Fruit fly (Drosophila melanogaster) whole organism, embryonic: Measurements from ENCODE around the gene CG13659.

Experiments used
- ATbp ChIP-seq: fragments of 200-800 bp; sonication (Bioruptor generic); optimal IDR thresholded peaks from 2 replicates; lab custom pipeline; 2017; ENCODE audit warnings: missing biosample characterization, mild to moderate bottlenecking, missing genetic modification characterization, missing genetic modification reagents
- CG10321 ChIP-seq: fragments of 200-800 bp; sonication (Bioruptor generic); IDR thresholded peaks from 2 replicates; pipeline ENCODE4 v1.3.6; 2022; ENCODE audit warnings: missing biosample characterization, missing genetic modification characterization
- CG10431 ChIP-seq: fragments of 200-800 bp; sonication (Bioruptor generic); optimal IDR thresholded peaks from 3 replicates; lab custom pipeline; 2018; ENCODE audit warnings: missing biosample characterization, mild to moderate bottlenecking, missing genetic modification characterization
- CG11093 ChIP-seq: fragments of 200-800 bp; sonication (Bioruptor generic); IDR thresholded peaks from 3 replicates; pipeline ENCODE4 v1.3.6; 2022; ENCODE audit warnings: missing biosample characterization, missing genetic modification characterization
- CG11504 ChIP-seq: fragments of 200-800 bp; sonication (Bioruptor generic); optimal IDR thresholded peaks from 3 replicates; lab custom pipeline; 2019; ENCODE audit warnings: missing biosample characterization, mild to moderate bottlenecking, missing genetic modification characterization, moderate library complexity
- CG12219 ChIP-seq: fragments of 200-800 bp; sonication (Bioruptor generic); optimal IDR thresholded peaks from 3 replicates; lab custom pipeline; 2018; ENCODE audit warnings: missing biosample characterization, mild to moderate bottlenecking, missing genetic modification characterization
- CG12236 ChIP-seq: fragments of 200-800 bp; sonication (Bioruptor generic); optimal IDR thresholded peaks from 2 replicates; lab custom pipeline; 2016; ENCODE audit warnings: missing biosample characterization, missing genetic modification characterization
- CG13123 ChIP-seq: fragments of 200-800 bp; sonication (Bioruptor generic); optimal IDR thresholded peaks from 2 replicates; lab custom pipeline; 2016; ENCODE audit warnings: missing biosample characterization, missing genetic modification characterization
- CG13287 ChIP-seq: fragments of 200-800 bp; sonication (Bioruptor generic); IDR thresholded peaks from 2 replicates; pipeline ENCODE4 v1.3.6; 2022; ENCODE audit warnings: missing biosample characterization, missing genetic modification characterization; ENCODE audit not compliant: partially characterized antibody
- CG18619 ChIP-seq: fragments of 200-800 bp; sonication (Bioruptor generic); optimal IDR thresholded peaks from 3 replicates; lab custom pipeline; 2017; ENCODE audit warnings: missing biosample characterization, mild to moderate bottlenecking, missing genetic modification characterization
- CG30020 ChIP-seq: fragments of 200-800 bp; optimal IDR thresholded peaks from 2 replicates; lab custom pipeline; 2019; ENCODE audit warnings: missing biosample characterization, mild to moderate bottlenecking, missing genetic modification characterization, moderate library complexity
- CG31224 ChIP-seq: fragments of 200-800 bp; sonication (Bioruptor generic); IDR thresholded peaks from 2 replicates; pipeline ENCODE4 v1.3.6; 2022; ENCODE audit warnings: missing biosample characterization, missing genetic modification characterization
- CG3726 ChIP-seq: fragments of 200-800 bp; sonication (Bioruptor generic); IDR thresholded peaks from 3 replicates; pipeline ENCODE4, ENCODE4 v1.3.6; 2022; ENCODE audit warnings: missing biosample characterization, missing genetic modification characterization
- CG4404 ChIP-seq: fragments of 200-800 bp; sonication (Bioruptor generic); IDR thresholded peaks from 2 replicates; pipeline ENCODE4 v1.3.6; 2022; ENCODE audit warnings: missing biosample characterization, missing genetic modification characterization
- CG5953 ChIP-seq: fragments of 200-800 bp; sonication (Bioruptor generic); IDR thresholded peaks from 2 replicates; pipeline ENCODE4 v1.3.6; 2022; ENCODE audit warnings: missing biosample characterization, missing genetic modification characterization
- CG6175 ChIP-seq: fragments of 200-800 bp; sonication (Bioruptor generic); IDR thresholded peaks from 3 replicates; pipeline ENCODE4 v1.3.6; 2022; ENCODE audit warnings: missing biosample characterization, missing genetic modification characterization
- CG6791 ChIP-seq: fragments of 200-800 bp; sonication (Bioruptor generic); IDR thresholded peaks from 3 replicates; pipeline ENCODE4 v1.3.6; 2022; ENCODE audit warnings: missing biosample characterization, missing genetic modification characterization; ENCODE audit not compliant: partially characterized antibody
- CG8089 ChIP-seq: fragments of 200-800 bp; sonication (Bioruptor generic); optimal IDR thresholded peaks from 3 replicates; lab custom pipeline; 2016; ENCODE audit warnings: missing biosample characterization, missing genetic modification characterization
- CG8478 ChIP-seq: fragments of >200 bp; optimal IDR thresholded peaks from 2 replicates; lab custom pipeline; 2018
- CHES-1-like ChIP-seq: fragments of 200-800 bp; sonication (Bioruptor generic); optimal IDR thresholded peaks from 2 replicates; lab custom pipeline; 2016; ENCODE audit warnings: missing biosample characterization, missing genetic modification characterization
- D19A ChIP-seq: fragments of 200-800 bp; optimal IDR thresholded peaks from 3 replicates; lab custom pipeline; 2019; ENCODE audit warnings: missing biosample characterization, mild to moderate bottlenecking, missing genetic modification characterization, moderate library complexity
- Dek ChIP-seq: fragments of 200-800 bp; sonication (Bioruptor generic); optimal IDR thresholded peaks from 3 replicates; lab custom pipeline; 2019; ENCODE audit warnings: missing biosample characterization, mild to moderate bottlenecking, missing genetic modification characterization, moderate library complexity
- HLHmδ ChIP-seq: fragments of 200-800 bp; sonication (Bioruptor generic); optimal IDR thresholded peaks from 2 replicates; lab custom pipeline; 2018; ENCODE audit warnings: missing biosample characterization, mild to moderate bottlenecking, missing genetic modification characterization, moderate library complexity
- Jarid2 ChIP-seq: fragments of 200-800 bp; sonication (Bioruptor generic); optimal IDR thresholded peaks from 3 replicates; lab custom pipeline; 2017; ENCODE audit warnings: mild to moderate bottlenecking, missing biosample characterization, missing genetic modification reagents, missing genetic modification characterization
- Myb ChIP-seq: fragments of 200-800 bp; sonication (Bioruptor generic); optimal IDR thresholded peaks from 2 replicates; lab custom pipeline; 2016; ENCODE audit warnings: missing biosample characterization, missing genetic modification characterization
- NfI ChIP-seq: fragments of 200-800 bp; sonication (Bioruptor generic); optimal IDR thresholded peaks from 3 replicates; lab custom pipeline; 2018; ENCODE audit warnings: missing biosample characterization, mild to moderate bottlenecking, missing genetic modification characterization, moderate library complexity
- Opbp ChIP-seq: fragments of 200-800 bp; sonication (Bioruptor generic); IDR thresholded peaks from 3 replicates; pipeline ENCODE4 v1.3.6; 2022; ENCODE audit warnings: missing biosample characterization, missing genetic modification characterization; ENCODE audit not compliant: partially characterized antibody
- Ravus ChIP-seq: fragments of 200-800 bp; sonication (Bioruptor generic); IDR thresholded peaks from 2 replicates; pipeline ENCODE4 v1.3.6; 2022; ENCODE audit warnings: missing biosample characterization, missing genetic modification characterization
- Rx ChIP-seq: fragments of 200-800 bp; sonication (Bioruptor generic); IDR thresholded peaks from 2 replicates; pipeline ENCODE4 v1.3.6; 2022; ENCODE audit warnings: missing biosample characterization, missing genetic modification characterization
- Sox102F ChIP-seq: fragments of 200-800 bp; sonication (Bioruptor generic); optimal IDR thresholded peaks from 2 replicates; lab custom pipeline; 2018; ENCODE audit warnings: missing biosample characterization, mild to moderate bottlenecking, missing genetic modification characterization, moderate library complexity
- Sry-β ChIP-seq: fragments of 200-800 bp; sonication (Bioruptor generic); optimal IDR thresholded peaks from 2 replicates; lab custom pipeline; 2018; ENCODE audit warnings: missing biosample characterization, mild to moderate bottlenecking, missing genetic modification characterization, moderate library complexity
- Taf1 ChIP-seq: fragments of 200-800 bp; sonication (Bioruptor generic); IDR thresholded peaks from 2 replicates; pipeline ENCODE4 v1.3.6; 2022; ENCODE audit warnings: missing biosample characterization, missing genetic modification characterization
- cad ChIP-seq: fragments of >200 bp; optimal IDR thresholded peaks from 2 replicates; lab custom pipeline; 2017; ENCODE audit warnings: missing biosample characterization, missing genetic modification characterization
- crc ChIP-seq: fragments of 200-800 bp; sonication (Bioruptor generic); optimal IDR thresholded peaks from 2 replicates; lab custom pipeline; 2016; ENCODE audit warnings: missing biosample characterization, missing genetic modification characterization
- dan ChIP-seq: fragments of 200-800 bp; sonication (Bioruptor generic); IDR thresholded peaks from 2 replicates; pipeline ENCODE4 v1.3.6; 2022; ENCODE audit warnings: missing biosample characterization, missing genetic modification characterization
- ems ChIP-seq: fragments of 200-800 bp; sonication (Bioruptor generic); optimal IDR thresholded peaks from 3 replicates; lab custom pipeline; 2016; ENCODE audit warnings: missing biosample characterization, missing genetic modification characterization
- exex ChIP-seq: fragments of 200-800 bp; sonication (Bioruptor generic); optimal IDR thresholded peaks from 4 replicates; lab custom pipeline; 2018; ENCODE audit warnings: missing biosample characterization, mild to moderate bottlenecking, missing genetic modification characterization, moderate library complexity
- fd96Cb ChIP-seq: fragments of 200-800 bp; sonication (Bioruptor generic); optimal IDR thresholded peaks from 2 replicates; lab custom pipeline; 2018; ENCODE audit warnings: missing biosample characterization, mild to moderate bottlenecking, missing genetic modification characterization, moderate library complexity
- fu2 ChIP-seq: fragments of 200-800 bp; sonication (Bioruptor generic); optimal IDR thresholded peaks from 2 replicates; lab custom pipeline; 2016; ENCODE audit warnings: missing biosample characterization, missing genetic modification characterization
- grau ChIP-seq: fragments of 200-800 bp; optimal IDR thresholded peaks from 3 replicates; lab custom pipeline; 2019; ENCODE audit warnings: missing biosample characterization, mild to moderate bottlenecking, missing genetic modification characterization, moderate library complexity
- ham ChIP-seq: fragments of 200-800 bp; sonication (Bioruptor generic); IDR thresholded peaks from 2 replicates; pipeline ENCODE4 v1.3.6; 2022; ENCODE audit warnings: missing biosample characterization, missing genetic modification characterization
- jigr1 ChIP-seq: fragments of 200-800 bp; sonication (Bioruptor generic); IDR thresholded peaks from 3 replicates; pipeline ENCODE4 v1.3.6; 2022; ENCODE audit warnings: missing biosample characterization, missing genetic modification characterization
- kay ChIP-seq: fragments of 200-800 bp; sonication (Bioruptor generic); optimal IDR thresholded peaks from 2 replicates; lab custom pipeline; 2016; ENCODE audit warnings: missing biosample characterization, missing genetic modification characterization
- lmd ChIP-seq: fragments of 200-800 bp; sonication (Bioruptor generic); IDR thresholded peaks from 2 replicates; pipeline ENCODE4 v1.3.6; 2022; ENCODE audit warnings: missing biosample characterization, missing genetic modification characterization
- pzg ChIP-seq: fragments of 200-800 bp; sonication (Bioruptor generic); optimal IDR thresholded peaks from 3 replicates; lab custom pipeline; 2018; ENCODE audit warnings: missing biosample characterization, mild to moderate bottlenecking, missing genetic modification characterization, moderate library complexity
- run ChIP-seq: fragments of 200-800 bp; sonication (Bioruptor generic); optimal IDR thresholded peaks from 3 replicates; lab custom pipeline; 2018; ENCODE audit warnings: missing biosample characterization, mild to moderate bottlenecking, missing genetic modification characterization
- sc ChIP-seq, 3 experiments: fragments of >200 bp in 2 of 3; fragments of 200-800 bp in 1 of 3; sonication (Bioruptor generic) in 1 of 3; optimal IDR thresholded peaks; 2 replicates in 2 of 3; 3 replicates in 1 of 3; lab custom pipeline; 2017; ENCODE audit warnings: mild to moderate bottlenecking in 1 of 3, missing biosample characterization in 1 of 3, missing genetic modification characterization in 1 of 3, missing genetic modification reagents in 1 of 3
- sisA ChIP-seq: fragments of 200-800 bp; sonication (Bioruptor generic); IDR thresholded peaks from 2 replicates; pipeline ENCODE4 v1.3.6; 2022; ENCODE audit warnings: missing biosample characterization, missing genetic modification characterization
- tll ChIP-seq, 2 experiments: fragments of 200-800 bp in 1 of 2; fragments of >200 bp in 1 of 2; sonication (Bioruptor generic) in 1 of 2; optimal IDR thresholded peaks; 2 replicates each; lab custom pipeline; 2017 to 2019; ENCODE audit warnings: missing biosample characterization in 2 of 2, missing genetic modification characterization in 2 of 2, mild to moderate bottlenecking in 1 of 2, moderate library complexity in 1 of 2
- trem ChIP-seq: fragments of 200-800 bp; optimal IDR thresholded peaks from 3 replicates; lab custom pipeline; 2019; ENCODE audit warnings: missing biosample characterization, mild to moderate bottlenecking, missing genetic modification characterization, moderate library complexity
- yki ChIP-seq: fragments of >200 bp; optimal IDR thresholded peaks from 3 replicates; lab custom pipeline; 2018
- zfh1 ChIP-seq: fragments of 200-800 bp; sonication (Bioruptor generic); IDR thresholded peaks from 3 replicates; pipeline ENCODE4 v1.3.6; 2022; ENCODE audit warnings: missing biosample characterization, missing genetic modification characterization

CG13659 gene

DNA sequence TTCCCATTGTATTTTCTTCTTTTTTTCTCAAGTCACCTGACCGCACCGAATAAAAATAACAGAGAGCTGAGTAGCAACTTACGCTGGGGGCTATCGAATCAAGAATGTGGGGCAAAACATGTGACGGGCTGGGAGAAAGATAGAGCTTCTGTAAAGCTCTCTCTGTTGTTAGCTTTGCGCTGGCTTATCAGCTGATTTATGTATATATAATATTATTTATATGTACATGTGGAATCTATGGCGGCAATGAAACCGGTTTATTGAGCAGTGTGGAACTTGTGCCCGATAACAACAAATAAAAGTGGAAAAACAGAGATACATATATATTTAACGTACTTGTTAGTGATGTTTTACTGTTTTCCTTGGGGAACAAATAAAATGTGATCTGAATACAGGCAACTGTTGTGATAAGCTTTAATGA is 7.8 kb upstream of the CG13659 start, which contains the start of gene CG31098 (continued):
- TF ChIP-seq fd96Cb (tag; lab: Kevin White, UChicago), result no peak
- TF ChIP-seq Sox102F (GFP tag; lab: Kevin White, UChicago), result no peak
- no peak for TF ChIP-seq Opbp (GFP tag; lab: Robert Waterston, UW)
- TF ChIP-seq CG11504 (tag; lab: Kevin White, UChicago), result no peak
- TF ChIP-seq D19A (tag; lab: Kevin White, UChicago), result no peak
- no peak for TF ChIP-seq sisA (GFP tag; lab: Robert Waterston, UW)
- TF ChIP-seq fu2 (GFP tag; lab: Kevin White, UChicago), result no peak
- TF ChIP-seq CG3726 (GFP tag; lab: Robert Waterston, UW), result no peak
- TF ChIP-seq CG31224 (GFP tag; lab: Robert Waterston, UW), result no peak
- TF ChIP-seq pzg (GFP tag; lab: Kevin White, UChicago), result no peak
- peak; percentile 39 for TF ChIP-seq ATbp
- TF ChIP-seq Myb (GFP tag; lab: Kevin White, UChicago), result no peak
- no peak for TF ChIP-seq CG6791 (GFP tag; lab: Robert Waterston, UW)
- TF ChIP-seq tll (GFP tag; optimal IDR thresholded peaks at IDR 0.05; lab: Kevin White, UChicago), result no peak
- no peak for TF ChIP-seq CHES-1-like (GFP tag; lab: Kevin White, UChicago)
- TF ChIP-seq dan, result no peak
- no peak for TF ChIP-seq CG30020
- TF ChIP-seq CG13123 (GFP tag; lab: Kevin White, UChicago), result no peak
- TF ChIP-seq CG4404, result no peak
- TF ChIP-seq CG13287 (GFP tag; lab: Robert Waterston, UW), result peak; percentile 63; the same call in 1 of the 2 replicates
- TF ChIP-seq CG10321, result no peak
- no peak for TF ChIP-seq NfI (GFP tag; lab: Kevin White, UChicago)
- no peak for TF ChIP-seq ham (GFP tag; lab: Robert Waterston, UW)
- no peak for TF ChIP-seq ems (GFP tag; lab: Kevin White, UChicago)
- TF ChIP-seq Ravus, result no peak
- no peak for TF ChIP-seq CG18619
- TF ChIP-seq CG8089, result no peak
- no peak for TF ChIP-seq CG8478 (lab: Kevin White, UChicago)
- no peak for TF ChIP-seq lmd (GFP tag; lab: Robert Waterston, UW)
- TF ChIP-seq zfh1 (GFP tag; lab: Robert Waterston, UW), result no peak
- TF ChIP-seq CG11093 (GFP tag; lab: Robert Waterston, UW), result no peak
- TF ChIP-seq CG12236 (GFP tag; lab: Kevin White, UChicago), result no peak
- TF ChIP-seq grau (tag; lab: Kevin White, UChicago), result peak; percentile 84
- peak; percentile 26 for TF ChIP-seq CG10431 (GFP tag; lab: Kevin White, UChicago)
- TF ChIP-seq kay (GFP tag; lab: Kevin White, UChicago), result no peak
- TF ChIP-seq Rx (GFP tag; lab: Robert Waterston, UW), result no peak
- TF ChIP-seq CG5953 (GFP tag; lab: Robert Waterston, UW), result no peak
- TF ChIP-seq exex (tag; lab: Kevin White, UChicago), result peak; percentile 49
- TF ChIP-seq Jarid2 (GFP tag; lab: Kevin White, UChicago), result peak; percentile 63
- no peak for TF ChIP-seq Sry-β
- no peak for TF ChIP-seq HLHmδ (GFP tag; lab: Kevin White, UChicago)
- TF ChIP-seq sc (optimal IDR thresholded peaks at IDR 0.05; lab: Kevin White, UChicago), result no peak
- no peak for TF ChIP-seq sc (GFP tag; optimal IDR thresholded peaks at IDR 0.05; lab: Kevin White, UChicago)
- TF ChIP-seq trem (tag; lab: Kevin White, UChicago), result no peak
- peak; percentile 2 for TF ChIP-seq CG12219
- no peak for TF ChIP-seq cad
- TF ChIP-seq Dek, result no peak
- no peak for TF ChIP-seq crc (GFP tag; lab: Kevin White, UChicago)
- no peak for TF ChIP-seq CG6175 (GFP tag; lab: Robert Waterston, UW)
- TF ChIP-seq yki (lab: Kevin White, UChicago), result no peak
- no peak for TF ChIP-seq run
- TF ChIP-seq Taf1 (GFP tag; lab: Robert Waterston, UW), result no peak
- TF ChIP-seq jigr1 (GFP tag; lab: Robert Waterston, UW), result no peak
